Fruit fly (Drosophila melanogaster) whole organism, embryonic: ENCODE measurements around the gene CG17344.

Source experiments
- Antp ChIP-seq: fragments of 200-800 bp; sonication (Bioruptor generic); optimal IDR thresholded peaks from 3 replicates; lab custom pipeline; 2016; ENCODE audit warnings: missing biosample characterization, missing genetic modification characterization
- Bteb2 ChIP-seq: fragments of 200-800 bp; sonication (Bioruptor generic); optimal IDR thresholded peaks from 2 replicates; lab custom pipeline; 2016; ENCODE audit warnings: missing biosample characterization, missing genetic modification characterization
- CG12104 ChIP-seq: fragments of 200-800 bp; sonication (Bioruptor generic); optimal IDR thresholded peaks from 3 replicates; lab custom pipeline; 2016; ENCODE audit warnings: missing biosample characterization, missing genetic modification characterization
- CG12236 ChIP-seq: fragments of 200-800 bp; sonication (Bioruptor generic); optimal IDR thresholded peaks from 2 replicates; lab custom pipeline; 2016; ENCODE audit warnings: missing biosample characterization, missing genetic modification characterization
- CG12744 ChIP-seq: fragments of 200-800 bp; sonication (Bioruptor generic); optimal IDR thresholded peaks from 2 replicates; lab custom pipeline; 2016; ENCODE audit warnings: missing biosample characterization, missing genetic modification characterization
- CG16779 ChIP-seq: fragments of 200-800 bp; sonication (Bioruptor generic); IDR thresholded peaks from 2 replicates; pipeline ENCODE4 v1.3.6; 2022; ENCODE audit warnings: missing biosample characterization, missing genetic modification characterization
- CG16815 ChIP-seq: fragments of 200-800 bp; sonication (Bioruptor generic); optimal IDR thresholded peaks from 3 replicates; lab custom pipeline; 2017; ENCODE audit warnings: missing biosample characterization, mild to moderate bottlenecking, missing genetic modification characterization
- CG17328 ChIP-seq: fragments of 200-800 bp; sonication (Bioruptor generic); IDR thresholded peaks from 2 replicates; pipeline ENCODE4 v1.3.6; 2022; ENCODE audit warnings: missing biosample characterization, missing genetic modification characterization
- CG18599 ChIP-seq: fragments of 200-800 bp; sonication (Bioruptor generic); optimal IDR thresholded peaks from 3 replicates; lab custom pipeline; 2017; ENCODE audit warnings: missing biosample characterization, missing genetic modification characterization, mild to moderate bottlenecking, moderate library complexity, missing genetic modification reagents
- CG2116 ChIP-seq: fragments of 200-800 bp; sonication (Bioruptor generic); optimal IDR thresholded peaks from 3 replicates; lab custom pipeline; 2018; ENCODE audit warnings: missing biosample characterization, mild to moderate bottlenecking, missing genetic modification characterization
- CG32767 ChIP-seq: fragments of 200-800 bp; sonication (Bioruptor generic); IDR thresholded peaks from 2 replicates; pipeline ENCODE4 v1.3.6; 2022; ENCODE audit warnings: missing biosample characterization, missing genetic modification characterization
- CG33557 ChIP-seq: fragments of 200-800 bp; sonication (Bioruptor generic); optimal IDR thresholded peaks from 2 replicates; lab custom pipeline; 2019; ENCODE audit warnings: missing biosample characterization, mild to moderate bottlenecking, missing genetic modification characterization, moderate library complexity
- CG3838 ChIP-seq: fragments of 200-800 bp; sonication (Bioruptor generic); optimal IDR thresholded peaks from 3 replicates; lab custom pipeline; 2016; ENCODE audit warnings: missing biosample characterization, missing genetic modification characterization
- CG5953 ChIP-seq: fragments of 200-800 bp; sonication (Bioruptor generic); IDR thresholded peaks from 2 replicates; pipeline ENCODE4 v1.3.6; 2022; ENCODE audit warnings: missing biosample characterization, missing genetic modification characterization
- CG6854 ChIP-seq: fragments of 200-800 bp; sonication (Bioruptor generic); optimal IDR thresholded peaks from 3 replicates; lab custom pipeline; 2017; ENCODE audit warnings: missing biosample characterization, mild to moderate bottlenecking, missing genetic modification characterization
- CG7839 ChIP-seq: fragments of 200-800 bp; sonication (Bioruptor generic); optimal IDR thresholded peaks from 3 replicates; lab custom pipeline; 2018; ENCODE audit warnings: missing biosample characterization, mild to moderate bottlenecking, missing genetic modification characterization, moderate library complexity
- Dref ChIP-seq: fragments of 200-800 bp; sonication (Bioruptor generic); IDR thresholded peaks from 2 replicates; pipeline ENCODE4 v1.3.6; 2022; ENCODE audit warnings: missing biosample characterization, missing genetic modification characterization
- Elba2 ChIP-seq: fragments of 200-800 bp; sonication (Bioruptor generic); optimal IDR thresholded peaks from 3 replicates; lab custom pipeline; 2016; ENCODE audit warnings: missing biosample characterization, missing genetic modification characterization
- Ets97D ChIP-seq: fragments of 200-800 bp; sonication (Bioruptor generic); optimal IDR thresholded peaks from 3 replicates; lab custom pipeline; 2016; ENCODE audit warnings: missing biosample characterization, missing genetic modification characterization
- HLH54F ChIP-seq: fragments of 200-800 bp; sonication (Bioruptor generic); optimal IDR thresholded peaks from 3 replicates; lab custom pipeline; 2016; ENCODE audit warnings: missing biosample characterization, missing genetic modification characterization
- Hmr ChIP-seq: fragments of 200-800 bp; sonication (Bioruptor generic); optimal IDR thresholded peaks from 3 replicates; lab custom pipeline; 2017; ENCODE audit warnings: mild to moderate bottlenecking, missing biosample characterization, missing genetic modification reagents, missing genetic modification characterization
- Med ChIP-seq: fragments of 200-800 bp; sonication (Bioruptor generic); peaks from one replicate; lab custom pipeline; 2016; ENCODE audit warnings: missing biosample characterization, missing genetic modification characterization, mild to moderate bottlenecking, inconsistent platforms, moderate library complexity
- Mrtf ChIP-seq: fragments of 200-800 bp; sonication (Bioruptor generic); IDR thresholded peaks from 3 replicates; pipeline ENCODE4 v1.3.6; 2022; ENCODE audit warnings: missing biosample characterization, missing genetic modification characterization
- NFAT ChIP-seq: fragments of 200-800 bp; sonication (Bioruptor generic); IDR thresholded peaks from 2 replicates; pipeline ENCODE4 v1.3.6; 2022; ENCODE audit warnings: missing biosample characterization, missing genetic modification characterization
- YL-1 ChIP-seq: fragments of 200-800 bp; sonication (Bioruptor generic); optimal IDR thresholded peaks from 3 replicates; lab custom pipeline; 2017; ENCODE audit warnings: missing biosample characterization, mild to moderate bottlenecking, missing genetic modification characterization
- abd-A ChIP-seq: fragments of 200-800 bp; sonication (Bioruptor generic); optimal IDR thresholded peaks from 3 replicates; lab custom pipeline; 2019; ENCODE audit warnings: missing biosample characterization, mild to moderate bottlenecking, missing genetic modification characterization, moderate library complexity
- bbx ChIP-seq: fragments of 200-800 bp; sonication (Bioruptor generic); IDR thresholded peaks from 2 replicates; pipeline ENCODE4 v1.3.6; 2022; ENCODE audit warnings: missing biosample characterization, missing genetic modification characterization; ENCODE audit not compliant: partially characterized antibody
- btn ChIP-seq: fragments of 200-800 bp; sonication (Bioruptor generic); optimal IDR thresholded peaks from 2 replicates; lab custom pipeline; 2016; ENCODE audit warnings: missing biosample characterization, missing genetic modification characterization
- dysf ChIP-seq: fragments of 200-800 bp; sonication (Bioruptor generic); IDR thresholded peaks from 3 replicates; pipeline ENCODE4 v1.3.6; 2022; ENCODE audit warnings: missing biosample characterization, missing genetic modification characterization
- ems ChIP-seq: fragments of 200-800 bp; sonication (Bioruptor generic); optimal IDR thresholded peaks from 3 replicates; lab custom pipeline; 2016; ENCODE audit warnings: missing biosample characterization, missing genetic modification characterization
- fd3F ChIP-seq: fragments of 200-800 bp; sonication (Bioruptor generic); optimal IDR thresholded peaks from 2 replicates; lab custom pipeline; 2018; ENCODE audit warnings: missing biosample characterization, mild to moderate bottlenecking, missing genetic modification characterization, moderate library complexity
- fd96Cb ChIP-seq: fragments of 200-800 bp; sonication (Bioruptor generic); optimal IDR thresholded peaks from 2 replicates; lab custom pipeline; 2018; ENCODE audit warnings: missing biosample characterization, mild to moderate bottlenecking, missing genetic modification characterization, moderate library complexity
- jing ChIP-seq: fragments of 200-800 bp; sonication (Bioruptor generic); optimal IDR thresholded peaks from 2 replicates; lab custom pipeline; 2018; ENCODE audit warnings: missing biosample characterization, mild to moderate bottlenecking, missing genetic modification characterization
- lab ChIP-seq: fragments of 200-800 bp; sonication (Bioruptor generic); optimal IDR thresholded peaks from 3 replicates; lab custom pipeline; 2017; ENCODE audit warnings: missing biosample characterization, missing genetic modification characterization, mild to moderate bottlenecking, moderate library complexity, missing genetic modification reagents
- lilli ChIP-seq: fragments of 200-800 bp; sonication (Bioruptor generic); optimal IDR thresholded peaks from 3 replicates; lab custom pipeline; 2016; ENCODE audit warnings: missing biosample characterization, missing genetic modification characterization
- mirr ChIP-seq: fragments of 200-800 bp; sonication (Bioruptor generic); optimal IDR thresholded peaks from 3 replicates; lab custom pipeline; 2018; ENCODE audit warnings: missing biosample characterization, mild to moderate bottlenecking, missing genetic modification characterization
- nau ChIP-seq: fragments of 200-800 bp; sonication (Bioruptor generic); optimal IDR thresholded peaks from 3 replicates; lab custom pipeline; 2017; ENCODE audit warnings: missing biosample characterization, mild to moderate bottlenecking, missing genetic modification characterization, missing genetic modification reagents
- odd ChIP-seq: fragments of 200-800 bp; sonication (Bioruptor generic); optimal IDR thresholded peaks from 2 replicates; lab custom pipeline; 2017; ENCODE audit warnings: missing biosample characterization, mild to moderate bottlenecking, missing genetic modification characterization
- pfk ChIP-seq: fragments of 200-800 bp; sonication (Bioruptor generic); optimal IDR thresholded peaks from 2 replicates; lab custom pipeline; 2018; ENCODE audit warnings: missing biosample characterization, mild to moderate bottlenecking, missing genetic modification characterization, moderate library complexity
- prd ChIP-seq, 3 experiments: fragments of >200 bp in 2 of 3; fragments of 200-800 bp in 1 of 3; sonication (Bioruptor generic) in 1 of 3; optimal IDR thresholded peaks in 2 of 3; IDR thresholded peaks in 1 of 3; 2 replicates in 2 of 3; 3 replicates in 1 of 3; pipeline versions ENCODE4 v1.3.6 to Lab custom; 2017 to 2022; ENCODE audit warnings: missing biosample characterization in 1 of 3, missing genetic modification characterization in 1 of 3
- run ChIP-seq: fragments of 200-800 bp; sonication (Bioruptor generic); optimal IDR thresholded peaks from 3 replicates; lab custom pipeline; 2018; ENCODE audit warnings: missing biosample characterization, mild to moderate bottlenecking, missing genetic modification characterization
- tup ChIP-seq: fragments of 200-800 bp; sonication (Bioruptor generic); optimal IDR thresholded peaks from 2 replicates; lab custom pipeline; 2016; ENCODE audit warnings: missing biosample characterization, mild to moderate bottlenecking, missing genetic modification characterization, moderate library complexity
- twi ChIP-seq: fragments of 200-800 bp; optimal IDR thresholded peaks from 2 replicates; lab custom pipeline; 2019; ENCODE audit warnings: missing biosample characterization, mild to moderate bottlenecking, missing genetic modification characterization, moderate library complexity
- wek ChIP-seq: fragments of 200-800 bp; sonication (Bioruptor generic); optimal IDR thresholded peaks from 3 replicates; lab custom pipeline; 2018; ENCODE audit warnings: missing biosample characterization, mild to moderate bottlenecking, missing genetic modification characterization, moderate library complexity
- wor ChIP-seq: fragments of 200-800 bp; sonication (Bioruptor generic); IDR thresholded peaks from 2 replicates; pipeline ENCODE4 v1.3.6; 2022; ENCODE audit warnings: missing biosample characterization, missing genetic modification characterization

CG17344 gene

DNA sequence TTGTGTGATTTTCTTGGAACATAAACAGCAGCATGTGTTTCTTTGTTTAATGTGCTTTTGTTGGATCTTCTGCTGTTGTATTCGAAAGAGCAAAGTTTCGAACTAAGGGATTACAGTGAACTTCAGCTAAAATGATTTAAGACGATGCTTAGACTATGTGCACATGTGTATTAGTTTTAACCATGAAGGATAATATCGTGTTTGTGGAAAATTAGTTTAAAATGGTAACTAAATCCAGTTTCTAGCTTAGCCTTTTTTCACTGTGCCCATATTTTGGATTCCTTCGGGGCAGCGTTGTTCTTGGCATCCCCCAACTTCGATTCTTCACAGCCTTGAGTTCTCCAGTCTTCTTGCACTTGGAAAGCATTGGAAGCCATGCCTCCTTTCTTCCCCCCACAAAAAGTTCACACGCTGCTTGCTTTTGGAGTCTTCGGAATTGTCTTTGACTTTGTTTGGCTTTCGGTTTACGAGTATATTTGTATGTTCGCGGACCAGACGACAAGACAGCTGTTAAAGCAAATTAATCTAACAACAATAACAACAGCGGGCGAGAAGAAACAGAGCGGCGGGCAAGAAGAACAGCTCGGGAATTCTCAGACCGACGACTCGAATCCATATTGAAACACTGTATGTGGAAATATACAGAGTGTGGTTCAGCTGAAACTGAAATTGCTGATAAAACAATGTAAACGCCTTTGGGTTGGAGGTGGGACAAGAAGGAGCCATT lies 38.6 kb downstream of the CG17344 start (continued):
- TF ChIP-seq Hmr (GFP tag; lab: Kevin White, UChicago) (no peak), CG16815 (GFP tag; lab: Kevin White, UChicago) (no peak), Ets97D (no peak), twi (tag; lab: Kevin White, UChicago) (peak; percentile 11), lilli (GFP tag; lab: Kevin White, UChicago) (no peak), HLH54F (GFP tag; lab: Kevin White, UChicago) (no peak), tup (GFP tag; lab: Kevin White, UChicago) (no peak), CG17328 (no peak), CG18599 (no peak), CG3838 (GFP tag; lab: Kevin White, UChicago) (no peak), Mrtf (no peak), dysf (GFP tag; lab: Robert Waterston, UW) (peak; percentile 31; the same call in 1 of the 3 replicates), run (tag; lab: Kevin White, UChicago) (no peak), mirr (peak; percentile 13), Med (GFP tag; lab: Kevin White, UChicago) (no peak), NFAT (GFP tag; lab: Robert Waterston, UW) (no peak), CG16779 (GFP tag; lab: Robert Waterston, UW) (no peak), YL-1 (GFP tag; lab: Kevin White, UChicago) (no peak), Bteb2 (GFP tag; lab: Kevin White, UChicago) (peak; percentile 21), odd (GFP tag; lab: Kevin White, UChicago) (peak; percentile 21), wor (GFP tag; lab: Robert Waterston, UW) (no peak), CG7839 (no peak), CG12744 (GFP tag; lab: Kevin White, UChicago) (no peak), ems (no peak), CG6854 (GFP tag; lab: Kevin White, UChicago) (no peak), CG5953 (GFP tag; lab: Robert Waterston, UW) (0 out of 2 replicates have a peak, but pooled peaks have one; percentile 28), CG33557 (GFP tag; lab: Kevin White, UChicago) (peak; percentile 11), CG12236 (GFP tag; lab: Kevin White, UChicago) (no peak), bbx (GFP tag; lab: Robert Waterston, UW) (no peak), fd3F (peak; percentile 7), Dref (GFP tag; lab: Robert Waterston, UW) (no peak), Antp (GFP tag; lab: Kevin White, UChicago) (peak; percentile 37), nau (GFP tag; lab: Kevin White, UChicago) (no peak), CG12104 (no peak), CG32767 (GFP tag; lab: Robert Waterston, UW) (no peak), lab (no peak), Elba2 (GFP tag; lab: Kevin White, UChicago) (no peak), fd96Cb (peak; percentile 14), jing (GFP tag; lab: Kevin White, UChicago) (no peak), CG2116 (GFP tag; lab: Kevin White, UChicago) (no peak), prd (optimal IDR thresholded peaks at IDR 0.05; lab: Kevin White, UChicago) (no peak), prd (GFP tag; IDR thresholded peaks at IDR 0.05; lab: Robert Waterston, UW) (peak; percentile 24; the same call in 1 of the 3 replicates), pfk (GFP tag; lab: Kevin White, UChicago) (peak; percentile 12), btn (GFP tag; lab: Kevin White, UChicago) (no peak), wek (GFP tag; lab: Kevin White, UChicago) (peak; percentile 11), abd-A (tag; lab: Kevin White, UChicago) (no peak)
- TF ChIP-seq, all 482 proteins: peak for 42
